Fruit fly (Drosophila melanogaster): ENCODE results near the gene SdhD.

The SdhD gene

DNA sequence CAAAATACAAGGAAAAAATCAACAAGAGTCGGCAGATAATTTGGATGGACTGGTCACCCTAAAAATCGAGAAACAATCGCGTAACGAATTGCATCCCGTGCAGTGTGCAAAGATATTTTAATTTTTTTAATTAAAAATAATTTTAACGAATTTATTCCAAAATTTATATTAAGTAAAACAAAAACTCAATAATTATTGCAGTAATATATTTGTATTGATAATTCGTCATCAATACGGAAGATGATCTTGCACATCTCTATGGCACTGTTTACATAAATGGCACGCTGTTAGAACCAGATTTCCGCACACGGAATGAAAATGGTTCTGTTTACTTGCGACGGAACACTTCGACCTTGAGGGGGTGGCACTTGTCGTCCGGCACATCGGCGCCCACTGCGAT lies 12.4 kb upstream of the SdhD start, which contains the start of gene tst (continued):
- peak; percentile 77 for TF ChIP-seq toy (GFP tag; IDR thresholded peaks at IDR 0.05)
- TF ChIP-seq Awh (GFP tag; IDR thresholded peaks at IDR 0.05) = peak; percentile 91
- TF ChIP-seq tin (GFP tag; optimal IDR thresholded peaks at IDR 0.05) = peak; percentile 88
- peak; percentile 24 for TF ChIP-seq Dad (GFP tag; optimal IDR thresholded peaks at IDR 0.05)
- peak; percentile 92 for TF ChIP-seq danr (GFP tag; IDR thresholded peaks at IDR 0.05)
- peak; percentile 92 for TF ChIP-seq gce (GFP tag; IDR thresholded peaks at IDR 0.05)
- TF ChIP-seq CG18262 (tag; optimal IDR thresholded peaks at IDR 0.05) = peak; percentile 94
- TF ChIP-seq Adf1 (GFP tag; IDR thresholded peaks at IDR 0.05) = peak; percentile 78
- TF ChIP-seq so (GFP tag; IDR thresholded peaks at IDR 0.05) = peak; percentile 89
- peak; percentile 74 for TF ChIP-seq onecut (GFP tag; IDR thresholded peaks at IDR 0.05)
- peak; percentile 91 for TF ChIP-seq Blimp-1 (GFP tag; optimal IDR thresholded peaks at IDR 0.05)
- TF ChIP-seq corto (GFP tag; optimal IDR thresholded peaks at IDR 0.05) = peak; percentile 36
- peak; percentile 95 for TF ChIP-seq CG11085 (GFP tag; IDR thresholded peaks at IDR 0.05)
- peak; percentile 96 for TF ChIP-seq Ada2b (GFP tag; IDR thresholded peaks at IDR 0.05)
- peak; percentile 96 for TF ChIP-seq CG4730 (GFP tag; IDR thresholded peaks at IDR 0.05)
- TF ChIP-seq CG3407 (GFP tag; optimal IDR thresholded peaks at IDR 0.05) = peak; percentile 79
- TF ChIP-seq trem (tag; optimal IDR thresholded peaks at IDR 0.05) = peak; percentile 91
- peak; percentile 89 for TF ChIP-seq Ravus (GFP tag; IDR thresholded peaks at IDR 0.05)
- TF ChIP-seq nom (GFP tag; optimal IDR thresholded peaks at IDR 0.05) = peak; percentile 51
- TF ChIP-seq btn (GFP tag; optimal IDR thresholded peaks at IDR 0.05) = no peak
- peak; percentile 20 for TF ChIP-seq Dp (GFP tag; optimal IDR thresholded peaks at IDR 0.05)
- peak; percentile 96 for TF ChIP-seq B-H1 (GFP tag; IDR thresholded peaks at IDR 0.05)
- TF ChIP-seq CG12299 (tag; optimal IDR thresholded peaks at IDR 0.05) = peak; percentile 78
- peak; percentile 46 for TF ChIP-seq Dref (GFP tag; IDR thresholded peaks at IDR 0.05)
- peak; percentile 95 for TF ChIP-seq stc (GFP tag; IDR thresholded peaks at IDR 0.05)
- TF ChIP-seq prd (optimal IDR thresholded peaks at IDR 0.05) = no peak
- TF ChIP-seq prd (GFP tag; IDR thresholded peaks at IDR 0.05) = peak; percentile 99
- no peak for TF ChIP-seq Trl (optimal IDR thresholded peaks at IDR 0.05)
- peak; percentile 35 for TF ChIP-seq Trl (GFP tag; optimal IDR thresholded peaks at IDR 0.05)
- TF ChIP-seq Doc2 (GFP tag; IDR thresholded peaks at IDR 0.05) = peak; percentile 92
- TF ChIP-seq Ssrp (tag; optimal IDR thresholded peaks at IDR 0.05) = peak; percentile 95
- no peak for TF ChIP-seq ERR (GFP tag; optimal IDR thresholded peaks at IDR 0.05)
- peak; percentile 94 for TF ChIP-seq CoRest (tag; optimal IDR thresholded peaks at IDR 0.05)
- peak; percentile 71; the same call in 3 of the 4 replicates for TF ChIP-seq Dll (GFP tag; IDR thresholded peaks at IDR 0.05; ENCODE audit: partially characterized antibody)
- peak; percentile 82 for TF ChIP-seq MTF-1 (GFP tag; optimal IDR thresholded peaks at IDR 0.05; ENCODE audit: borderline replicate concordance)
- TF ChIP-seq Bdp1 (GFP tag; optimal IDR thresholded peaks at IDR 0.05) = peak; percentile 36
- peak; percentile 91 for TF ChIP-seq ci (GFP tag; IDR thresholded peaks at IDR 0.05)
- peak; percentile 77 for TF ChIP-seq scrt (GFP tag; optimal IDR thresholded peaks at IDR 0.05)
- peak; percentile 45; the same call in 1 of the 3 replicates for TF ChIP-seq CG34224 (GFP tag; IDR thresholded peaks at IDR 0.05; ENCODE audit: partially characterized antibody)
- TF ChIP-seq CG15073 (GFP tag; optimal IDR thresholded peaks at IDR 0.05) = peak; percentile 42
- peak; percentile 97 for TF ChIP-seq lmd (GFP tag; IDR thresholded peaks at IDR 0.05)
- TF ChIP-seq Xbp1 (GFP tag; optimal IDR thresholded peaks at IDR 0.05) = peak; percentile 95
- peak; percentile 53 for TF ChIP-seq CG10543 (GFP tag; optimal IDR thresholded peaks at IDR 0.05)
- peak; percentile 72 for TF ChIP-seq CG30020 (tag; optimal IDR thresholded peaks at IDR 0.05)
- TF ChIP-seq tna (GFP tag; IDR thresholded peaks at IDR 0.05; ENCODE audit: partially characterized antibody) = no peak
- no peak for TF ChIP-seq CG8089 (GFP tag; optimal IDR thresholded peaks at IDR 0.05)
- TF ChIP-seq ara (GFP tag; IDR thresholded peaks at IDR 0.05) = peak; percentile 95
- TF ChIP-seq CG8924 (tag; optimal IDR thresholded peaks at IDR 0.05) = peak; percentile 93
- TF ChIP-seq Vsx1 (GFP tag; optimal IDR thresholded peaks at IDR 0.05) = peak; percentile 83
- no peak for TF ChIP-seq Kr (GFP tag; optimal IDR thresholded peaks at IDR 0.05)
- peak; percentile 76 for TF ChIP-seq CG15011 (GFP tag; optimal IDR thresholded peaks at IDR 0.05)
- peak; percentile 18 for TF ChIP-seq Elba2 (GFP tag; optimal IDR thresholded peaks at IDR 0.05)

Data from whole organism, embryonic.